Fruit fly (Drosophila melanogaster): ENCODE measurements around the gene grp.

Gene grp

DNA sequence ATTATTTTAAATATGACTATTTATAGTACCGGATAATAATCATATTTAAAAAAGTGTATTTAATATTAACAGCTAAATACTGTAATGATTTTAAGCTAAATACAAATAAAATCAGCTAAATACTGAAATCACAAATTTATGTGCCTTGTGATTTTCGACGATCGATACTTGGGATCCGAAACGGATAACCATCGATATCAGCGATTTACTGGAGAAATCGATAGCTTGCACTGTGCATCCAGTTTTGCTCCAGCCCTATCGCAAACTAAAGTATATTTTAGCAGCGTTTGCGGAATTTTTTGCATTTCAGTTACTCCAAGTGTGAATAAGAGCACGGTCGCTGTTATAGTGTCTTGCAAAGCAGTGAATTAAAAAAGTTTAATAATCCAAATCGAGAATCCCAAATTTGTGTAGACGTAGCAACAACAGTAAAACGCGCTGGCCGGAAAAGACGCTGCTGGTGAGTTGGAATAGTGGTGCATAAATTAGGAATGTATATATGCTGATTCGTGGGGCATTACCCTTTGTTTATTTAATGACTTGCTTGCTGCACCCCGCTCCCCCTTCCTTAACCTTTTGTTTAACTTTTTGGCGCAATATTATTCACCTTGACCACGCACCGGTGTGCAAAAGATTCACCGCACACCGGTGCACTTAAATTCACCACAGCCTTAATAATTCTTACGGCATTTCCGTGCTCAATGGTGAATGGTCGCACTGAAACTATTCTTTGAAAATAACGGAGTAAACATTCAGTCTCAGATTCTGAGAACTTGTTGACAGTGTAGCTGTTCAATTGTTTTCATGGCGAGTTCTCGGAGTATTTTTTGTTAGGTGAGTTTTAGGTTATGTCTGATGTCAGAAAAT lies at the start of gene grp, which contains the start of gene squ:
Gene grp, plus strand, starts transcription at position 238 of the 867 bp plus-strand sequence.
Gene squ, plus strand, starts transcription at position 238 of the 867 bp plus-strand sequence.
- TF ChIP-seq CG17801 (GFP tag; optimal IDR thresholded peaks at IDR 0.05; ENCODE audit: partially characterized antibody): peak; percentile 31

DNA sequence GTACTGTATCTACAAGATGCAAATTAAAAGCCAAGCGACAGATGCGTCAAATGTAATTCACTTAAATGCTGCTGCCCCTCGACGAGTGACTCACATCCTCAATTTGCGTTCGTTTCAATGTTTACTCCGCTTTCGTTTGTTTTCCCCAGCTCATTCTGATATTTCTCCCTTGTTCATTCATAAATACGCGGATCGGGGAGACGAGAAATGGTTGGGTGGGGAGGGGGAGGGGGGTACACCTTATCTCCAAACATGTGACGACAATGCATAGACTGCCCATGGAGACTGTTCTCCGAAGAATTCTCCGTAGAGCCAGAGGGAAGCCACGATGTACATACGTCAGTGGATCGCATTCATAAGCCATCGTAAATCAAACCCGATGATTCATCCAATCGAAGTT lies 42.5 kb upstream of the grp start:
- TF ChIP-seq CG17801 (GFP tag; optimal IDR thresholded peaks at IDR 0.05; ENCODE audit: partially characterized antibody): no peak

DNA sequence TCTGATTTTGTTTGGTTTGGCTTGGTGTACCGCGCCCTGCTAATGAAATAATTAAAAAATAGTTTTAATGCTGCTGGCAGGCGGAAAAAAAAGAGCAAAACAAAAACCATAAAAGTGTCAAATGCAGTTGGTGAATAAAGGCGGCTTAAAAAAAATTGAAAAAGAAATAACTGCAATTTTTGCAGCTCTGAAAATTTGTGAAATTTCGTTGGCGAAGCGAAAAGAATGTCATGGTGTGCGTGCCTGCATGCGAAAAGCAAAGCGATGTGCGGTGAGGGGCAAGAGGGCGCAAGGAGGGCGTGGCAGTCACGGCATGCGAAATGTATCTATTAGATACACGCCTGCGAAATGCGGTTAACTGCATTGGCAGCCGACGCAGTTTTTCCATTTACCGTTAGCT lies 41.5 kb upstream of the grp start:
- peak; percentile 29 for TF ChIP-seq CG17801 (GFP tag; optimal IDR thresholded peaks at IDR 0.05; ENCODE audit: partially characterized antibody)

DNA sequence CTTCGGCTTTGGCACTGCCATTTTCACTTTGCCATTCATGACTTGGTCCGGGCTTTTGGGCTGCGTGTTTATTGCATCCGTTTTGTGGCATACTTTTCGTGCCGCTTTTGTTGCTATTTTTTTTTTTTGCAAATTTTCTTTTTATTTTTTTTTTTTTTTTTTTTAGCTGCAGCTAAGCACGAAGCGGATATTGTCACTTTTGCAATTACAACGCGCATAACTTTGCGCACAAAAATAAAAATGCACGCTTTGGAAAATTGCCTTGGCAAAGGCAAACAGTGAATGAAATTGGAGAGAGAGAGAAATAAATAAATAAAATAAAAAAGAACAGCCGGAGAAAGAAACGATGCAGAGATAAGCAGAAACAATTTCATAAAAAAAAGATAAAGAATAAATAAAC lies 39.0 kb upstream of the grp start:
- peak; percentile 66 for TF ChIP-seq CG17801 (GFP tag; optimal IDR thresholded peaks at IDR 0.05; ENCODE audit: partially characterized antibody)

DNA sequence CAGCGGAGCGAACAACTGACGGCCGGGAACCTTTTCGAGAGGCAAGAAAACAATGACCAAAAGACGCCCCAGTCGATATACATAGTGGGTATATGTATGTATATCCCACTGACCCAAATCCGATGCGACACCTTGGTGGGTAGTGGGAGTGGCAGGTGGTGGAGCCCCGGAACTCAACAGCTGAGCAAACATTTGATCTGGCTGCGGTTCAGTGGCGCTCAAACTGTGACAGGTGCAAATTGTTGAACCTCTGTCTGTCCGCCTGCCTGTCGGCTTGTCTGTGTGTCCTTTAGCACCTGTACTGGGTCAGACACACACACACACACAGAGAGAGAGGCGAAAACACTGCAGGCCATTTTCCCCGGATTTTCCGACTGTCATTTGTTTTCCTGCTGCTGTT lies 36.4 kb upstream of the grp start:
- no peak for TF ChIP-seq CG17801 (GFP tag; optimal IDR thresholded peaks at IDR 0.05; ENCODE audit: partially characterized antibody)

DNA sequence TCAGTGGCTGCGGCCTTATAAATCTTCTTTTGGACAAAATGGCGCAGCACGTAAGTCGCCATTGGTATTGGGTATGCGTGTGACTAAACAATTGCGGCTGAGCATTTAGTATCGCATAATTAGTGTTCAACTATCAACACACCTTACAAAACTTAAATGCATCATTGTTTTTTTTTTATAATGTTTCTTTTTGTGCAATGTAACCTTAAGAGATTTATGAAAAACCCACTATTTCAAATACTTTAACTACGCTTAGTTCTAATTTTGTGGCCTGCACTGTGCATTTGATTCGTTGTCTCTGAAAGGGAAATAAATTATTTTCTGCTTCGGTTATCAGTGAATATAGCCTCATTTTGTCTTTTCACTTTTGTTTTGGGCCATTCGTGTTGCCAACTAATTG lies 35.9 kb upstream of the grp start:
- TF ChIP-seq CG17801 (GFP tag; optimal IDR thresholded peaks at IDR 0.05; ENCODE audit: partially characterized antibody): no peak

DNA sequence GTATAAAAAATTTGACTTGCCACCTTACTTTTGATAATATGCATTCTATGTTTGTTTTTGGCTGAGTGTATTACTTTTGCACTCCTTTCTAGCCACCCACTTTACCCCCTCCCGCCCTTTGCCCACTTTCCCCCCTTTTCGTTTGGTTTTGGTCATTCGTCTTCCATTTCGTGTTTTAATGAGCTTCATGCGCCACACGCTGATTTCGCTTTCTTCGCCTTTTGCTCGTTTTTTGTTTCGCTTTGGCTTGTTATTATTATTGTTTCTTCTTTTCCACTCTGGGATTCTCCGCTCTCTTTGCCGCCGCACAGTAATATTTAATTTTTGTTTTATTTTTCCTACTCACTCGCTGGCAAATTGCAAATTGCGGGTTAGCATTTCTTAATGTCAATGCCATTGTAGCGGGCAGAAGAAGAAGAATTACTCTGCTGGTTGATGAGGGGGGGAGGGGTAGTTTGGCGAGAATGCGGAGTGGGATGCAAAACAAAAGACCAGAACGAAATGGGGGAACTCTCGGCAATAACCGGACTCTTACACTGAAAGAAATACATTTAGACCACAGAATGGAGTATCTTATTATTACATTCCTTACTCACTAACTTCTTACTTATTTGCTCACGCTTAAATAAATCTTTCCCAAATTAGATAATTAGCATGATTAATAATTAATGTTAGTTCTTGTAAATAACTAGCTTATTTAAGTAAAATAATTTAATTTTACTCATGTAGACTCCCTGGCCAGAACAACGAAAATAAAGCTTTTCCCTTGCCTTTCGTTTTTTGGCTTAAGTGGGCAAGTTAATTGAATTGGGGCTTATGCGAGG lies 34.2 kb upstream of the grp start:
- TF ChIP-seq CG17801 (GFP tag; optimal IDR thresholded peaks at IDR 0.05; ENCODE audit: partially characterized antibody): peak; percentile 57

DNA sequence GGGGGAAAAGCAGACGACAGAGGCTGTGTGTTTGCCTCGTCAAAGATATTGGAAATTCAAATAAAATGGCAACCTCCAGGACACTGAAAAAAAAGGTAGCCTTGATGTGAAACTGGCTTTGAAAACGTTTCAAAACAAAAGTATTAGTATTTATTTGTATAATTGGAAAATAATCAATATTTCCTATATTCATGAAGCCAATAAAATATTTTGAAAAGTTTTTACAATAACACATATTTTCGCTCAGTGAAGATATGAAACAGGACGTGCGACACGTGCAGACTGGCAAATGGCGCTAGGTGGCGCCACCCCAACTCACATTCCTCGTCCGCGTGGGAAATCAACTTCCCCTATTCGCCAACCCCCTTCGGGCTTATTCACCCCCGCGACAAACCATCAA lies 32.1 kb upstream of the grp start:
- no peak for TF ChIP-seq CG17801 (GFP tag; optimal IDR thresholded peaks at IDR 0.05; ENCODE audit: partially characterized antibody)

DNA sequence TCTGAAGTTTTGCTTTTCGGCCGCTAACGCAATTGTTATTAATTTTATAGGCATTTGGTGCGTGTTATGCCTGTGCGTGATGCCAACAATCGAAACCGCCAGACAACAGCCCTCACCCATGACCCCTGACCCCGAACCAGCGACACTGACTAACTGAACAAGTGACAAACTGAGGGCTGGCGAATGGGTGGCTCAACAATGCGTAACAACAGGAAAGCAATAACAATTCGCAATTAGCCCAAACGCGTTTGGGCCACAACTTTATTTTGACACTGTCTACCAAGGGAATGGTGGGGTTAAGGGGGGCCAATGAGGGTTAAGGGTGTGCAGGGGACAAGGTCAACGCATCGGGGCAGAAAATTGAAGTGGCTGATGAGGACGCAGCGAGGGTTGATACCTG lies 30.9 kb upstream of the grp start:
- TF ChIP-seq CG17801 (GFP tag; optimal IDR thresholded peaks at IDR 0.05; ENCODE audit: partially characterized antibody): no peak

DNA sequence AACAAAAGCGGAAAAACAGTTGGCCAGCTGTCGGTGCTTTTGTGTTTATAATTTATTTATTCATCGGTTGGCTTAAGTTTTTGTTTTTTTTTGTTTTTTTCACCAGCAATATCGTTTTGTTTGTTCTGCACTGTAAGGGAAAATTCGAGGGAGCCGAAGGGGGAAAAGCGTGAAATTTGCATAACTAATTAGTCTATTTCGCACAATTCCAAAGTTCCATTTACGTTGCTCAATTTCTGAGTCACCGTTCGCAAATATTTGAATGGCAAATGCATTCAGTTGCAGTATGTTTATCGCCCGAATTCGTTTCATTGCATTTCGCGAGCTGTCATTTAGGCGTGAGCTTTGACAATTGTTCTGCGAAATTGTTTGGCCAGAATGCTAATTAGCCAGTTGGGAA lies 26.3 kb upstream of the grp start:
- TF ChIP-seq CG17801 (GFP tag; optimal IDR thresholded peaks at IDR 0.05; ENCODE audit: partially characterized antibody): peak; percentile 29

DNA sequence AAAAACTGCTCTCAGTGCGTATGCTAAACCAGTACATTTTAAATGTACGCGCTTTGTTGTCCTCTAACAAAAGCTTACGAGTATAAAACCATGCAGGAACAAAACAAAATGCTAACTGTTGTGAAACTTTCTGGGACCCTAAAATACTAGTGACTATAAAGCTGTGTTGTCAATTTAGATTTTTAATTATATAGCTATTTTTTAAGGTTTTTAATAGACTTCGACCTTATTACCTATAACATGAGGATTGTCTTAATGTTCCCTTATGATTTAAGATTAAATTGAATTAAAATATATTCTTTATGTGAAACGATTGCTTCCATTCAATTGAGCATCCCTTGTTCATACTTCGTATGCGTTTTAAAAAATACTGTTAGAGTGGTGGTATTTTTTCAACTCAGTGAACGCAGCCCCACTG lies 23.2 kb upstream of the grp start:
- TF ChIP-seq CG17801 (GFP tag; optimal IDR thresholded peaks at IDR 0.05; ENCODE audit: partially characterized antibody): no peak

DNA sequence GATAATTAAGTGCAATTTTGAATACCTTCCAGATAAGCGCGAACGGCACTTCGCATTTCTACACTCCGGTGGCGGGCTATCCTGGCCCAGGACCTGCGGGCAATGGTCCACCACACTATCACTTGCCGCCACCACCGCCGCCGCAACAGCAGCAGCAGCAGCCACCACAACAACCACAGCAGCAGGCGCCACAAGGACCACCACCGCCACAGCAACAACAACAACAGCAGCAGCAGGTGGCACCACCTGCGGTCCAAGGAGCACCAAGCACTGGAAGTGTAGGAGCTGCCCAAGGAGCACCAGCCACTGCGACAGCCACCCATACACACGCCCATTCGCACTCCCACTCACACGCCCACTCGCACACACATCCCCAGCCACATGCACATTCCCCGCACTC lies 22.4 kb upstream of the grp start:
- no peak for TF ChIP-seq CG17801 (GFP tag; optimal IDR thresholded peaks at IDR 0.05; ENCODE audit: partially characterized antibody)

DNA sequence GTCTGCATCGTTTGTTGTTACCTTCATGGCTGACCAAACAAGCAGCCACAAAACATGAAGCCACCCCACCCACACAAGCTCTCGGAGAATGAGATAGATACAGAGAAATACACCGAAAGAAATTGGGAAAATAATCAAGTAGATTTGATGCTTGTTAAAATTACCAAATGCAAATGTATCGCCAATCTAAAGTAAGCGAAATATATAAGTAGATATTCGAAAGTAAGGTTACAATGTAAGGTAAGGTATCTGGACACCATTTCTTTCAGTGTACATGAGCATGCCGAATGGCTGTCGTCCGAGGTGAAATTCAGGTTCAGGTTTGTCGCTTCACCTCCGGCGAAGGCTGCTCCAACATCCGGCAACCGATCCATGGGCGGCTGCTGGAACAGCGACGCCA lies 7.6 kb upstream of the grp start:
- TF ChIP-seq CG17801 (GFP tag; optimal IDR thresholded peaks at IDR 0.05; ENCODE audit: partially characterized antibody): no peak

DNA sequence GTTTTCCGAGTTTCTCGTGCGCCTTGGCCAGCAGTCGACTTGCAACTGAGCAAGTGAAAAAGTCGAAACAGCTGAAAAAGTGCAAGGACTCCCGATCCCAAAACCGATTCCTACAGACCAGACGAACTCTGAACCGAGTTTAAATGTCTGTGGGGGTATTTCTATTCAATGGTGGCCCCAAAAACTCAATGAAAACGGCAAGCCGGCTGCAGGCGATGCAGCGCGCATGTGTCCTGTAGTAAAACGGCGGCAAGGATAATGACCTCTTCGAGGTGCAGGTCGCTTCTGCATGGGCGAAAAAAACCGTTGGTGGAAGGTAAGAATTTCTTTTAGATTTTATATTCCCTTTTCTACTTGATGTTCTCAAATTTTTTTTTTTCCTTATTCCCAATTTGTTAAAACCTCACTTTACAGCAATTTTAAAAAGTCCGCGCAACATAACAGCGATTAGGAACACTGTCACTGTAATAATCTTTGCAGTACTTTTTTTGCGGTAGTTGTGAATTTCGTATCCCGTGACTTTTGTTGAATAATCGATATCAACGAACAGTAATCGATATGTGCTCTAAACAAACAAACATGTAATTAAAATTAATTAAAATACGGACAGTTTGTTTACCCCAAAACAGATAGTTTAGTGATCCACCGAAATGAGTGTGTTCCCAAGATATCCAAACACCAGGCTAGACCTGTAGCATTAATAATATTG lies 3.0 kb upstream of the grp start, which contains the start of the genes Trpgamma and her:
Gene Trpgamma, minus strand, starts transcription at position 51 of the 709 bp plus-strand sequence.
Gene her, plus strand, starts transcription at position 535 of the 709 bp plus-strand sequence.
- TF ChIP-seq CG17801 (GFP tag; optimal IDR thresholded peaks at IDR 0.05; ENCODE audit: partially characterized antibody): peak; percentile 41

DNA sequence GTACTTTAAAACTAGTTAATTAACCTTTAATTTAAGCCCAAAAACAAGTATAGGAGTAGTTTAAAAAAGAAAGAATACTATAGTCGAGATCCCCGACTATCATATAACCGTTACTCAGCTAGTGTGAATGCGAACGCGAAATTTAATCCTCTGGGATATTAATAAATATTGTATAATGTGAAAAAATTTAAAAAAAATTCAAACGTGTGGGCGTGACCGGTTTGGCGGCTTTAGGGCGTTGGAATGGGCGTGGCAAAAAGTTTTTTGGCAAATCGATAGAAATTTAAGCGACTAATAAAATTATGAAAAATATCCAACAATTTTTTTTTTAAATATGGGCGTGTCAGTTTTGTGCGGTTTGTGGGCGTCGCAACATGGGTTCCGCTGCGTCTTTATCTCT lies 781 bp upstream of the grp start:
- TF ChIP-seq CG17801 (GFP tag; optimal IDR thresholded peaks at IDR 0.05; ENCODE audit: partially characterized antibody): no peak

All from ovary, adult (tissue).